Worm (Caenorhabditis elegans) whole organism, midembryonic: Measurements from ENCODE around the gene Y105C5B.17.

Experiments used
- klf-2 ChIP-seq: fragments of 200-800 bp; sonication (Bioruptor generic); conservative IDR thresholded peaks from 2 replicates; pipeline ENCODE4 v1.3.6; 2022; ENCODE audit warnings: missing genetic modification reagents, missing genetic modification characterization, missing compliant biosample characterization
- tab-1 ChIP-seq: fragments of 200-800 bp; sonication (Bioruptor generic); IDR thresholded peaks from 2 replicates; pipeline ENCODE4 v1.3.6; 2022; ENCODE audit warnings: missing genetic modification characterization, missing compliant biosample characterization

DNA sequence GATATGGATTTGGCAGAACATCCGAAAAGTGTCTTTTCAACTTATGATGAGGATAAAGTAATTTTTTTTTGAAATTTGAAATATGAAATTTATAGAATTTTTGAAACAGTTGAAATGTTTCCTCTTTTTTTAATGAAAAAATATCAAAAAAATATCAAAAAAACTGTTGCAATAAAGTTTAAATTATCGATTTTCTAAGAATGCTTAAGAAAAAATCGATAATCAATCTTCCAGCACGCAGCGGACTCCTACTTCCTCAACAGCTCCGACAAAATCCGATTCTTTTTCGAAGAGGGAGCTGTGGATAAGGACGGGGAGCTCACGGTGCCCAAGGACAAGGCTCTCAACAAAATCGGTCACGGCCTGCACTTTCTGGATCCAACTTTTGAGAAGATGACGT lies 32.2 kb upstream of the Y105C5B.17 start:
- no peak for TF ChIP-seq klf-2 (GFP tag; lab: Robert Waterston, UW)
- no peak for TF ChIP-seq tab-1 (GFP tag; lab: Robert Waterston, UW)
